Fruit fly (Drosophila melanogaster) whole organism, prepupa: ENCODE measurements around the gene Mst85C.

Source experiments
- Blimp-1 ChIP-seq: fragments of 200-800 bp; sonication (Bioruptor generic); optimal IDR thresholded peaks from 3 replicates; lab custom pipeline; 2017; ENCODE audit warnings: missing biosample characterization, missing genetic modification characterization, mild to moderate bottlenecking, moderate library complexity, missing genetic modification reagents
- CG10631 ChIP-seq: fragments of 200-800 bp; sonication (Bioruptor generic); optimal IDR thresholded peaks from 2 replicates; lab custom pipeline; 2016; ENCODE audit warnings: missing biosample characterization, missing genetic modification characterization
- CG15336 ChIP-seq: fragments of 200-800 bp; sonication (Bioruptor generic); IDR thresholded peaks from 2 replicates; pipeline ENCODE4 v1.3.6; 2022; ENCODE audit warnings: missing biosample characterization, missing genetic modification characterization
- CG3032 ChIP-seq: fragments of 200-800 bp; optimal IDR thresholded peaks from 2 replicates; lab custom pipeline; 2019; ENCODE audit warnings: missing biosample characterization, mild to moderate bottlenecking, missing genetic modification characterization, moderate library complexity
- CG6276 ChIP-seq: fragments of 200-800 bp; sonication (Bioruptor generic); optimal IDR thresholded peaks from 2 replicates; lab custom pipeline; 2017; ENCODE audit warnings: missing biosample characterization, mild to moderate bottlenecking, missing genetic modification characterization
- CG6808 ChIP-seq: fragments of 200-800 bp; sonication (Bioruptor generic); optimal IDR thresholded peaks from 3 replicates; lab custom pipeline; 2017; ENCODE audit warnings: missing biosample characterization, missing genetic modification characterization, mild to moderate bottlenecking, moderate library complexity, missing genetic modification reagents
- CG6854 ChIP-seq: fragments of 200-800 bp; sonication (Bioruptor generic); optimal IDR thresholded peaks from 2 replicates; lab custom pipeline; 2017; ENCODE audit warnings: missing biosample characterization, mild to moderate bottlenecking, missing genetic modification characterization
- Gug ChIP-seq: fragments of 200-800 bp; sonication (Bioruptor generic); IDR thresholded peaks from 2 replicates; pipeline ENCODE4 v1.3.6; 2022; ENCODE audit warnings: missing biosample characterization, missing genetic modification characterization
- Sox102F ChIP-seq: fragments of 200-800 bp; sonication (Bioruptor generic); optimal IDR thresholded peaks from 2 replicates; lab custom pipeline; 2016; ENCODE audit warnings: missing biosample characterization, mild to moderate bottlenecking, missing genetic modification characterization
- Sox15 ChIP-seq: fragments of 200-800 bp; sonication (Bioruptor generic); optimal IDR thresholded peaks from 3 replicates; lab custom pipeline; 2016; ENCODE audit warnings: missing biosample characterization, missing genetic modification characterization
- cyc ChIP-seq: fragments of 200-800 bp; sonication (Bioruptor generic); optimal IDR thresholded peaks from 3 replicates; lab custom pipeline; 2016; ENCODE audit warnings: missing biosample characterization, missing genetic modification characterization
- svp ChIP-seq: fragments of 200-800 bp; sonication (Bioruptor generic); peaks from one replicate; lab custom pipeline; 2016; ENCODE audit warnings: missing biosample characterization, missing genetic modification characterization

DNA sequence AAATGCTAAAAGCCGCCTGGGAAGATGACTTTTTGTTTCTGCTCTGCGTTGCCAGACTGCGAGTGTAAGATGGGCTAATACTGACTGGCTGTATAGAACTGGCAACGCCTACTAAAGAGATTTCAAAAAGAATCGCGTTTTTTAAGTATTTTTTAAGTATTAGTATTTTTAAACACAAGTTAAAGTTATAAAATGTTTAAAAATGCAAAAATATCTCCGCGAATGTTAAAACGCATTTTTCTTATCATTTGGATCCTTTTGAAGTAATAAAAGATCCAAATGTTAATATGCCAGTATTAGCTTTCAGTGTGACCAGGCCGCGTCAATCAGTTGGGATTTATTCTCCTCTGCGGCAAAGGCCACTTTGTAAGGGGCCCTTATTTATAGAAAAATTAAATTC lies 42.3 kb upstream of the Mst85C start, which contains the start of the genes Prosbeta3 and Iru:
- TF ChIP-seq CG10631, result no peak
- TF ChIP-seq cyc (GFP tag; lab: Kevin White, UChicago), result no peak
- TF ChIP-seq Blimp-1 (GFP tag; lab: Kevin White, UChicago), result no peak
- no peak for TF ChIP-seq CG15336
- no peak for TF ChIP-seq CG3032 (tag; lab: Kevin White, UChicago)
- no peak for TF ChIP-seq svp (GFP tag; lab: Kevin White, UChicago)
- no peak for TF ChIP-seq CG6276 (GFP tag; lab: Kevin White, UChicago)
- no peak for TF ChIP-seq CG6854 (GFP tag; lab: Kevin White, UChicago)
- no peak for TF ChIP-seq Sox15 (GFP tag; lab: Kevin White, UChicago)
- no peak for TF ChIP-seq Gug
- TF ChIP-seq CG6808 (GFP tag; lab: Kevin White, UChicago), result no peak
- no peak for TF ChIP-seq Sox102F
